Fruit fly (Drosophila melanogaster): ENCODE data around the gene CG13926.

CG13926 gene

dm6 chr3L:1568225-1569161 is 49.5 kb downstream of the CG13926 start, which contains the start of gene CG7879 (continued):
- TF ChIP-seq achi (GFP tag; optimal IDR thresholded peaks at IDR 0.05) (no peak), pdm3 (GFP tag; optimal IDR thresholded peaks at IDR 0.05) (no peak), fd59A (GFP tag; optimal IDR thresholded peaks at IDR 0.05) (no peak), CG10631 (GFP tag; optimal IDR thresholded peaks at IDR 0.05) (peak; percentile 50), CG34406 (GFP tag; optimal IDR thresholded peaks at IDR 0.05) (no peak), fkh (GFP tag; optimal IDR thresholded peaks at IDR 0.05) (no peak), Eip93F (GFP tag; optimal IDR thresholded peaks at IDR 0.05) (no peak), Eip75B (GFP tag; optimal IDR thresholded peaks at IDR 0.05) (no peak), CG8119 (GFP tag; IDR thresholded peaks at IDR 0.05) (no peak), CG6792 (GFP tag; optimal IDR thresholded peaks at IDR 0.05) (no peak)
